Worm (Caenorhabditis elegans) whole organism, L3 larva: ENCODE results near the gene egl-9.

Experiments used
- ZK546.5 ChIP-seq: sonication (generic microtip); optimal IDR thresholded peaks from 2 replicates; lab custom pipeline; 2017; ENCODE audit warnings: missing biosample characterization, missing genetic modification characterization
- aly-2 ChIP-seq: fragments of 150-350 bp; optimal IDR thresholded peaks from 2 replicates; lab custom pipeline; 2014; ENCODE audit warnings: missing biosample characterization, missing genetic modification characterization
- ama-1 ChIP-seq: fragments of 150-350 bp; optimal IDR thresholded peaks from 2 replicates; lab custom pipeline; 2018
- ceh-28 ChIP-seq: fragments of 150-350 bp; optimal IDR thresholded peaks from 2 replicates; lab custom pipeline; 2014; ENCODE audit warnings: missing biosample characterization, missing genetic modification reagents, missing genetic modification characterization
- ceh-82 ChIP-seq: fragments of 150-350 bp; optimal IDR thresholded peaks from 2 replicates; lab custom pipeline; 2014; ENCODE audit warnings: missing biosample characterization, missing genetic modification characterization
- ceh-9 ChIP-seq: sonication (generic microtip); optimal IDR thresholded peaks from 2 replicates; lab custom pipeline; 2018; ENCODE audit warnings: missing biosample characterization, missing genetic modification characterization
- daf-12 ChIP-seq: fragments of 150-350 bp; optimal IDR thresholded peaks from 2 replicates; lab custom pipeline; 2014; ENCODE audit warnings: missing biosample characterization, missing genetic modification reagents, missing genetic modification characterization
- egl-5 ChIP-seq: fragments of 150-350 bp; optimal IDR thresholded peaks from 2 replicates; lab custom pipeline; 2017; ENCODE audit warnings: missing biosample characterization, missing genetic modification reagents, missing genetic modification characterization, inconsistent platforms
- elt-1 ChIP-seq: fragments of 150-350 bp; optimal IDR thresholded peaks from 2 replicates; lab custom pipeline; 2014; ENCODE audit warnings: missing biosample characterization, missing genetic modification characterization
- elt-2 ChIP-seq: sonication (generic microtip); optimal IDR thresholded peaks from 2 replicates; lab custom pipeline; 2016; ENCODE audit warnings: missing genetic modification reagents, mild to moderate bottlenecking, missing genetic modification characterization, missing compliant biosample characterization
- elt-3 ChIP-seq, 3 experiments: fragments of 150-350 bp in 1 of 3; sonication (generic microtip) in 2 of 3; optimal IDR thresholded peaks; 2 replicates in 2 of 3; 4 replicates in 1 of 3; lab custom pipeline; 2014 to 2017; ENCODE audit warnings: missing biosample characterization in 3 of 3, missing genetic modification characterization in 3 of 3
- eor-1 ChIP-seq, 2 experiments: fragments of 150-350 bp; optimal IDR thresholded peaks; 2 replicates each; lab custom pipeline; 2014 to 2018; ENCODE audit warnings: missing biosample characterization in 2 of 2, missing genetic modification characterization in 2 of 2
- fos-1 ChIP-seq: fragments of 150-350 bp; optimal IDR thresholded peaks from 2 replicates; lab custom pipeline; 2014; ENCODE audit warnings: missing biosample characterization, missing genetic modification characterization
- hmg-11 ChIP-seq: sonication (generic microtip); optimal IDR thresholded peaks from 2 replicates; lab custom pipeline; 2016; ENCODE audit warnings: missing genetic modification characterization, missing compliant biosample characterization
- lin-39 ChIP-seq: fragments of 150-350 bp; optimal IDR thresholded peaks from 2 replicates; lab custom pipeline; 2018; ENCODE audit warnings: missing biosample characterization, missing genetic modification reagents, missing genetic modification characterization
- lsy-12 ChIP-seq: sonication (generic microtip); optimal IDR thresholded peaks from 2 replicates; lab custom pipeline; 2016; ENCODE audit warnings: mild to moderate bottlenecking, missing genetic modification characterization, missing compliant biosample characterization
- mdl-1 ChIP-seq: fragments of 150-350 bp; optimal IDR thresholded peaks from 2 replicates; lab custom pipeline; 2014; ENCODE audit warnings: missing biosample characterization, missing genetic modification characterization
- mml-1 ChIP-seq: fragments of 150-350 bp; sonication (generic microtip); optimal IDR thresholded peaks from 3 replicates; lab custom pipeline; 2014; ENCODE audit warnings: missing biosample characterization, missing genetic modification characterization
- nhr-11 ChIP-seq: fragments of 150-350 bp; optimal IDR thresholded peaks from 2 replicates; lab custom pipeline; 2014; ENCODE audit warnings: missing biosample characterization, missing genetic modification characterization
- nhr-23 ChIP-seq: fragments of 150-350 bp; optimal IDR thresholded peaks from 2 replicates; lab custom pipeline; 2014; ENCODE audit warnings: missing biosample characterization, missing genetic modification reagents, missing genetic modification characterization
- nhr-43 ChIP-seq: sonication (generic microtip); optimal IDR thresholded peaks from 2 replicates; lab custom pipeline; 2016; ENCODE audit warnings: mild to moderate bottlenecking, missing genetic modification characterization, missing compliant biosample characterization; ENCODE audit not compliant: poor library complexity, severe bottlenecking
- nhr-67 ChIP-seq: fragments of 150-350 bp; optimal IDR thresholded peaks from 2 replicates; lab custom pipeline; 2014; ENCODE audit warnings: missing biosample characterization, missing genetic modification characterization
- nhr-77 ChIP-seq: fragments of 150-350 bp; optimal IDR thresholded peaks from 2 replicates; lab custom pipeline; 2014; ENCODE audit warnings: missing biosample characterization, missing genetic modification characterization
- pha-4 ChIP-seq: fragments of 150-350 bp; optimal IDR thresholded peaks from 2 replicates; lab custom pipeline; 2014; ENCODE audit warnings: missing biosample characterization, missing genetic modification reagents, missing genetic modification characterization
- pqm-1 ChIP-seq: fragments of 150-350 bp; optimal IDR thresholded peaks from 2 replicates; lab custom pipeline; 2017; ENCODE audit warnings: missing biosample characterization, missing genetic modification characterization, inconsistent platforms
- skn-1 ChIP-seq: fragments of 150-350 bp; optimal IDR thresholded peaks from 2 replicates; lab custom pipeline; 2014; ENCODE audit warnings: missing biosample characterization, missing genetic modification characterization
- snpc-4 ChIP-seq: fragments of 150-350 bp; optimal IDR thresholded peaks from 2 replicates; lab custom pipeline; 2014; ENCODE audit warnings: missing biosample characterization, missing genetic modification characterization
- tbx-2 ChIP-seq: sonication (generic microtip); optimal IDR thresholded peaks from 2 replicates; lab custom pipeline; 2016; ENCODE audit warnings: mild to moderate bottlenecking, missing genetic modification characterization, missing compliant biosample characterization
- unc-39 ChIP-seq: sonication (generic microtip); optimal IDR thresholded peaks from 4 replicates; lab custom pipeline; 2017; ENCODE audit warnings: missing biosample characterization, missing genetic modification characterization
- unc-62 ChIP-seq: fragments of 150-350 bp; sonication (generic microtip); optimal IDR thresholded peaks from 4 replicates; lab custom pipeline; 2014; ENCODE audit warnings: missing biosample characterization, missing genetic modification reagents, missing genetic modification characterization
- ztf-11 ChIP-seq: fragments of 150-350 bp; optimal IDR thresholded peaks from 2 replicates; lab custom pipeline; 2014; ENCODE audit warnings: missing biosample characterization, missing genetic modification characterization

egl-9 gene

DNA sequence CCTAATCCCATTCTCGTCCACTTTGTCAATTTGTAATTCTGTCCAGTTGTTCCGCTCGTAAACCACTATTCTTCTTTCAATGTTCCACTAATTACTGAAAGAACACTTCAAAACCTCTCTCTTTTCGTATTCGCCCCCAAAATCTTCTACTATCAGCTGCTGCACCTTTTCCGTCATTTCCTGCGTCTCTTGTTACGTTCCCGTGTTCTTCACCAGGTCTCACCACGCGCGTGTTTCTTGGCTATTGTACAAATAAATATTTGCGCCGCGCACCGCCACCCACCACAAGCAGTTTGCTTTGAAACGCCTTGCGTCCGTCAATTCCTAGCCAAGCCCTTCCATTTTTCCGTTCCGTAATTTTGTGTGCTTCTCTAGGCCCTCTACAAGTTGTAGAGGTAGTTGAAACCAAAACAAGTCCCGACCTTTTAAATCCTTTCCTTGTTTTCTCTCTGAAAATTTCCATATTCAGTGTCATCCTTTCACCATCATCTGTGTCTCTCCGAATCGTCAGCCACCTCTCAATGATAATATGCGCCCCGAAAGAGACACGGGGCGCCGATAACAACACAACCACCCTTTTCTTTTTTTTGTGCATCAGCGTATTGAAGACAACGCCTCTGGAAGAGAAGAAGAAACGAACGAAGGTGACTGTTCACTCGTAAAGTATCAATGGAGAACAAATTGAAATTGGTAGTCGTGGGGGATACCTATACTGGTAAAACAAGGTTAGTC is 9.9 kb downstream of the egl-9 start, which contains the start of the genes crp-1 and Y32F6B.9:
Gene crp-1, plus strand, starts transcription at position 468 of the 732 bp plus-strand sequence.
Gene Y32F6B.9, plus strand, starts transcription at position 603 of the 732 bp plus-strand sequence.
- peak; percentile 7 for TF ChIP-seq pha-4 (tag; lab: Kevin White, UChicago)
- no peak for TF ChIP-seq elt-1 (tag; lab: Kevin White, UChicago)
- TF ChIP-seq ceh-9 (tag; lab: Kevin White, UChicago) = no peak
- TF ChIP-seq hmg-11 (tag; lab: Kevin White, UChicago) = no peak
- no peak for TF ChIP-seq lin-39 (tag; lab: Kevin White, UChicago)
- no peak for TF ChIP-seq tbx-2 (tag; lab: Kevin White, UChicago)
- TF ChIP-seq elt-2 = peak; percentile 27
- no peak for TF ChIP-seq snpc-4 (tag; lab: Kevin White, UChicago)
- no peak for TF ChIP-seq nhr-77 (tag; lab: Kevin White, UChicago)
- TF ChIP-seq elt-3 (tag; optimal IDR thresholded peaks at IDR 0.05; lab: Kevin White, UChicago) = no peak
- no peak for TF ChIP-seq mdl-1 (tag; lab: Kevin White, UChicago)
- TF ChIP-seq nhr-11 (tag; lab: Kevin White, UChicago) = no peak
- TF ChIP-seq ztf-11 = no peak
- TF ChIP-seq mml-1 = no peak
- TF ChIP-seq ceh-82 (tag; lab: Kevin White, UChicago) = no peak
- TF ChIP-seq nhr-43 (tag; lab: Kevin White, UChicago) = no peak
- peak; percentile 15 for TF ChIP-seq pqm-1
- no peak for TF ChIP-seq egl-5 (tag; lab: Kevin White, UChicago)
- no peak for TF ChIP-seq skn-1 (tag; lab: Kevin White, UChicago)
- no peak for TF ChIP-seq lsy-12 (tag; lab: Kevin White, UChicago)
- TF ChIP-seq unc-39 (tag; lab: Kevin White, UChicago) = no peak
- TF ChIP-seq, all 47 proteins: peak for 3

DNA sequence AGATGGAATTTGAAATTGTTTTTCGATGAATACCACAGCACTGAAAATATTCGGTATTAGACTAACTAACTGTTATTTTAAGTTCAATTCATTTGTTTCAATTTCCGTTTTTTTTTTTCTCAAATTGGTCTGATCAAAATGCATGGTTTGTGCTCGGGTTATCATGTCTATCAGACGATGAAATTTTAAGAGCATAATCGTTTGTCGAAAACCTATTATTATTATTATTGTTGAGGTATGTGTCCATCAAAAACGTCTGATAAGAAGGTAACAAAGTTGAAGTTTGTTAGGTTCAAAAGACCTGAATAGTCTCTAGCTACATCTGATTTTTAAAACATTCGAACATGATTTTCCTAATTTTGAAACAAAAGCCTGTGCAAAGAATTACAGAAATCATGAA is 15.7 kb downstream of the egl-9 start:
- TF ChIP-seq pha-4 (tag; lab: Kevin White, UChicago) (no peak), elt-2 (peak; percentile 85), pqm-1 (peak; percentile 16)
- TF ChIP-seq, all 47 proteins: peak for 2

- no peak for TF ChIP-seq ama-1 (lab: Kevin White, UChicago)
- no peak for TF ChIP-seq nhr-23
- TF ChIP-seq eor-1 (tag; optimal IDR thresholded peaks at IDR 0.05; lab: Kevin White, UChicago) = no peak
- no peak for TF ChIP-seq skn-1 (tag; lab: Kevin White, UChicago)
Measured at ce11 chrV:10484640-10485039, 16.3 kb downstream of the egl-9 start, which contains the start of gene Y32F6B.1. Gene Y32F6B.1 (minus strand): TSS chrV:10484740.

- TF ChIP-seq tbx-2 (tag; lab: Kevin White, UChicago) (no peak), ama-1 (lab: Kevin White, UChicago) (no peak), elt-2 (peak; percentile 73), pqm-1 (peak; percentile 59)
- TF ChIP-seq, all 47 proteins: peak for 2
Measured at ce11 chrV:10485389-10485788, 17.1 kb downstream of the egl-9 start.

- TF ChIP-seq daf-12 (tag; lab: Kevin White, UChicago) (no peak), ZK546.5 (no peak), ceh-28 (tag; lab: Kevin White, UChicago) (no peak), nhr-67 (no peak), fos-1 (tag; lab: Kevin White, UChicago) (no peak), aly-2 (tag; lab: Kevin White, UChicago) (no peak), unc-62 (GFP tag; lab: Kevin White, UChicago) (no peak), tbx-2 (tag; lab: Kevin White, UChicago) (no peak), unc-39 (tag; lab: Kevin White, UChicago) (no peak), snpc-4 (tag; lab: Kevin White, UChicago) (no peak), pqm-1 (no peak), mml-1 (no peak), pha-4 (tag; lab: Kevin White, UChicago) (no peak)
Measured at ce11 chrV:10489998-10490397, 21.7 kb downstream of the egl-9 start, which contains the start of gene ncx-5. Gene ncx-5 (minus strand): TSS chrV:10490098.
